Fruit fly (Drosophila melanogaster) S2 (cell line): Measurements from ENCODE around the gene CG32537.

Source experiments
- CG8478 ChIP-seq: fragments of >200 bp; optimal IDR thresholded peaks from 2 replicates; lab custom pipeline; 2018
- CTCF ChIP-seq, 2 experiments: fragments of >200 bp; optimal IDR thresholded peaks; 2 replicates each; lab custom pipeline; 2018

DNA sequence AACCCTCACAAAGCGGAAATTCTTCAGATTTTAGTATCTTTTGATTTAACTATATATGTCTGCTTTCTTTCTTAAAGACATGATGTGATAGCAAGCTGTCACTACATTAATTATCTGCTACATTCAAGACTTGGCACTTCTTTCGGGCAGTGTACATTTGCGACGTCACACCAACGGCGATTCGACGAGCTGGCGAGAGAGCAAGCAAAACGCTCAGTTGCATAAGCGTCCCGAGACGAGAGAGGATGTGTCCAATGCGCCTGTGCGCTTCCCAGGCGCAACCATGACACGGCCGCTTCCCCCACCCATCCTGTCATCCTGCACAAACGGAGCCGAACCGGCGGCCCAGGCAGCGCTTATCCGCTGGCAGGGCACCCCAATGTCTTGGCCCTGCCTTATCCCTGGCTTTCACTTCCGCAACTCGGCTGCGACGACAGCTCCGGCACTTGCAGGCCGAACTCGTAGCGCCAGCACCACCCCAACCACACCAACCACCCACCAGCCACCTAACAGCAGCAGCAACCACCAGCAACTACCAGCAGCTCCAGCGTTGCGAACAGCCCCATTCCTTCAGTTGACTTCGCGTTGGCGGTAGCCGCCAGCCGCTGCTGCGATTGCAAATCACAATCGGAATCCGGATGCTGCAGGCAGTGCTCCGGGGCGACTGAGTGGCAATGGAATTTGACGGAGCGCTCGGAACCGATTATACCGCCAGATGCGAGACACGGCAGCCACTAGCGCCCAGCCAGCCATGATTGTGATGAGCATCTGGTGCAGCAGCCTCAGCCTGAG, 27.7 kb downstream of the CG32537 start, which contains the start of gene Hs3st-B:
- TF ChIP-seq CTCF (optimal IDR thresholded peaks at IDR 0.05; lab: Kevin White, UChicago), result no peak
- no peak for TF ChIP-seq CG8478
